Worm (Caenorhabditis elegans) whole organism, L2 larva: Measurements from ENCODE around the gene R07C12.3.
"Not testable (repeated sequence)": the region's sequence is repeated elsewhere in the genome, so short reads cannot be mapped to it uniquely, and the experiment has no call there.

Source experiments
- C34F6.9 ChIP-seq: fragments of 150-350 bp; optimal IDR thresholded peaks from 2 replicates; lab custom pipeline; 2014; ENCODE audit warnings: missing biosample characterization, missing genetic modification characterization
- R02D3.7 ChIP-seq: fragments of 150-350 bp; optimal IDR thresholded peaks from 2 replicates; lab custom pipeline; 2014; ENCODE audit warnings: missing biosample characterization, missing genetic modification characterization
- ZK546.5 ChIP-seq: sonication (generic microtip); optimal IDR thresholded peaks from 2 replicates; lab custom pipeline; 2017; ENCODE audit warnings: missing biosample characterization, missing genetic modification characterization
- alr-1 ChIP-seq: fragments of 150-350 bp; optimal IDR thresholded peaks from 2 replicates; lab custom pipeline; 2014; ENCODE audit warnings: missing biosample characterization, missing genetic modification characterization
- ama-1 ChIP-seq: fragments of 150-350 bp; optimal IDR thresholded peaks from 2 replicates; lab custom pipeline; 2018; ENCODE audit warnings: inconsistent platforms
- blmp-1 ChIP-seq: sonication (generic microtip); optimal IDR thresholded peaks from 2 replicates; lab custom pipeline; 2017; ENCODE audit warnings: missing genetic modification characterization, mild to moderate bottlenecking, missing compliant biosample characterization, antibody characterized with exemption, moderate library complexity; ENCODE audit not compliant: insufficient read depth
- ceh-16 ChIP-seq: fragments of 150-350 bp; optimal IDR thresholded peaks from 2 replicates; lab custom pipeline; 2014; ENCODE audit warnings: missing biosample characterization, missing genetic modification characterization
- ceh-82 ChIP-seq: fragments of 150-350 bp; optimal IDR thresholded peaks from 2 replicates; lab custom pipeline; 2014; ENCODE audit warnings: missing biosample characterization, missing genetic modification characterization
- crh-2 ChIP-seq: sonication (generic microtip); optimal IDR thresholded peaks from 2 replicates; lab custom pipeline; 2017; ENCODE audit warnings: missing biosample characterization, missing genetic modification characterization
- egl-27 ChIP-seq: sonication (generic microtip); optimal IDR thresholded peaks from 3 replicates; lab custom pipeline; 2017; ENCODE audit warnings: missing biosample characterization, missing genetic modification reagents, missing genetic modification characterization
- fos-1 ChIP-seq: fragments of 150-350 bp; optimal IDR thresholded peaks from 2 replicates; lab custom pipeline; 2014; ENCODE audit warnings: missing biosample characterization, missing genetic modification characterization
- gmeb-1 ChIP-seq: fragments of 150-350 bp; optimal IDR thresholded peaks from 2 replicates; lab custom pipeline; 2014; ENCODE audit warnings: missing biosample characterization, missing genetic modification characterization
- lin-11 ChIP-seq: fragments of 150-350 bp; sonication (generic microtip); optimal IDR thresholded peaks from 2 replicates; lab custom pipeline; 2014; ENCODE audit warnings: missing biosample characterization, missing genetic modification characterization, inconsistent platforms, mixed read lengths
- lin-39 ChIP-seq: fragments of 150-350 bp; optimal IDR thresholded peaks from 2 replicates; lab custom pipeline; 2014; ENCODE audit warnings: missing biosample characterization, missing genetic modification reagents, missing genetic modification characterization
- mbf-1 ChIP-seq: sonication (generic microtip); optimal IDR thresholded peaks from 2 replicates; lab custom pipeline; 2017; ENCODE audit warnings: missing biosample characterization, missing genetic modification characterization
- nhr-10 ChIP-seq: sonication (generic microtip); optimal IDR thresholded peaks from 2 replicates; lab custom pipeline; 2017; ENCODE audit warnings: missing biosample characterization, missing genetic modification characterization
- nhr-11 ChIP-seq: fragments of 150-350 bp; optimal IDR thresholded peaks from 2 replicates; lab custom pipeline; 2014; ENCODE audit warnings: missing biosample characterization, missing genetic modification characterization
- nhr-237 ChIP-seq: fragments of 150-350 bp; optimal IDR thresholded peaks from 2 replicates; lab custom pipeline; 2014; ENCODE audit warnings: missing biosample characterization, missing genetic modification characterization
- nhr-25 ChIP-seq: fragments of 150-350 bp; sonication (generic microtip); optimal IDR thresholded peaks from 3 replicates; lab custom pipeline; 2014; ENCODE audit warnings: missing biosample characterization, missing genetic modification characterization
- nhr-77 ChIP-seq: fragments of 150-350 bp; optimal IDR thresholded peaks from 2 replicates; lab custom pipeline; 2014; ENCODE audit warnings: missing biosample characterization, missing genetic modification characterization
- peb-1 ChIP-seq: fragments of 150-350 bp; optimal IDR thresholded peaks from 2 replicates; lab custom pipeline; 2014; ENCODE audit warnings: missing biosample characterization, missing genetic modification characterization
- sem-4 ChIP-seq: fragments of 150-350 bp; optimal IDR thresholded peaks from 2 replicates; lab custom pipeline; 2014; ENCODE audit warnings: missing biosample characterization, missing genetic modification reagents, missing genetic modification characterization
- skn-1 ChIP-seq: sonication (generic microtip); optimal IDR thresholded peaks from 2 replicates; lab custom pipeline; 2017; ENCODE audit warnings: missing biosample characterization, missing genetic modification characterization
- sma-3 ChIP-seq: sonication (generic microtip); optimal IDR thresholded peaks from 2 replicates; lab custom pipeline; 2016; ENCODE audit warnings: missing genetic modification reagents, missing genetic modification characterization, missing compliant biosample characterization
- sma-9 ChIP-seq, 2 experiments: fragments of 150-350 bp in 1 of 2; sonication (generic microtip) in 1 of 2; optimal IDR thresholded peaks; 2 replicates each; lab custom pipeline; 2014 to 2016; ENCODE audit warnings: missing genetic modification characterization in 2 of 2, mild to moderate bottlenecking in 1 of 2, missing biosample characterization in 1 of 2, missing compliant biosample characterization in 1 of 2, missing genetic modification reagents in 1 of 2, moderate library complexity in 1 of 2
- unc-55 ChIP-seq: fragments of 150-350 bp; sonication (generic microtip); optimal IDR thresholded peaks from 3 replicates; lab custom pipeline; 2014; ENCODE audit warnings: missing biosample characterization, missing genetic modification reagents, missing genetic modification characterization
- unc-62 ChIP-seq: fragments of 150-350 bp; optimal IDR thresholded peaks from 2 replicates; lab custom pipeline; 2014; ENCODE audit warnings: missing biosample characterization, missing genetic modification reagents, missing genetic modification characterization
- zag-1 ChIP-seq: fragments of 150-350 bp; optimal IDR thresholded peaks from 2 replicates; lab custom pipeline; 2014; ENCODE audit warnings: missing biosample characterization, missing genetic modification characterization

R07C12.3 gene

DNA sequence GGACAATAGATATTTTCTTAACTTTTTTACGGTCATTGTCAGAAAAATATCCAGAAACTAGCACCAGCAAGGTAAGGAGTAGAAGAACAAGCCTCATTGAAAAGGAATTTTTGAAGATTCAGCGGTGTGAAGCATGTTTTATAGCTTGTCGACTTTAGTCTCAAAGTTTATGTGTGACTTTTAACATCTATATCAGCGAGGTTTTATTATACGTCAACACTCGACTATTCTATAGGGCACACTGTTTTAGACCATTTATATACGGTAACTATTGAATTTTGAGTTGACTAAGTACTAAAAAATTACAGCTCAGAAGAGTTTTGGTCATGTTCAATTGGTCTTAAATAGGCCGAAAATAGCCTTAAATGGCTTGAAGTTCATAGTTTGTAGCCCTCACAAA is 3.6 kb upstream of the R07C12.3 start, which contains the start of gene F49F1.11:
Gene F49F1.11, minus strand, starts transcription at position 101 of the 400 bp plus-strand sequence.
- TF ChIP-seq ZK546.5 (tag; lab: Kevin White, UChicago) (no peak), skn-1 (no peak), ceh-82 (no peak), ceh-16 (tag; lab: Kevin White, UChicago) (no peak), unc-55 (GFP tag; lab: Kevin White, UChicago) (no peak)

DNA sequence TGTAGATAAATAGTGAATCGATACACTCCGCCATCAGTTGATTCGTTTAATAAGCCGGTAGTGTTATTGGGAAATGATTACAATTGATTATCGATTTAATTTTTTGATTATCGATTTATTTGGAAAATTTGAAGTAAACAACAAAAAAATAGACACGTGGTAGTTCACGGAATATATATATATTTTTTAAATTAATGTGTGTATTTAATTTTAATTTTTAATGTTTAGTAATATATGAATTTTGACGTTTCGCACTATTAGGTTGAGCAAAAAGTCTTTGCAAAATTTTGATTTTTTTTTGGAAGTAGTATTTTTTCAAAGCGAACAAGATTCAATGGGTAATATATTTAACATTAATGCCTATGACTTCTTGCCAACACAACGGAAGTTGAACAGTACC is 1.9 kb upstream of the R07C12.3 start, which contains the start of gene F49F1.12:
Gene F49F1.12, minus strand, starts transcription at position 101 of the 400 bp plus-strand sequence.
- not testable (repeated sequence) for TF ChIP-seq nhr-25 (tag; lab: Kevin White, UChicago); alr-1 (tag; lab: Kevin White, UChicago); lin-39

DNA sequence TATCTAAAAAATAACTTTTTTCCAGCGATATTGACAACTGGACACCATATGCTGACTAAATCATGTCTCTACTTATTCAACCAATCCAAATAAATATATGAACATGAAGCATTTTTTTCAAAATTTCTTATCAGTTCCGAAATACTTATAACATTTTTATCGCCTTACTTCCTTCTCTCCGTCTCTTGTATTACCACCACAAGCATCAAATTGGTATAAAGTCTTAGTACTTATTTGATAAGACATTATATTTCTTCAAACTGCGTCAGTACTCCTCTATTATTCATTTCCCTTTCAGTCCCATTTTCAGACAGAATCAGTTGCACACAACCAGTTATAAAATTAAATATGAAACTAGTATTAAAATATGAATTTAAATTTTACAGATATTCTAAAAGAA is 3.0 kb downstream of the R07C12.3 start:
- TF ChIP-seq sma-9 (GFP tag; optimal IDR thresholded peaks at IDR 0.05; lab: Kevin White, UChicago): no peak
- TF ChIP-seq sma-9 (tag; optimal IDR thresholded peaks at IDR 0.05; lab: Kevin White, UChicago): no peak
- TF ChIP-seq skn-1: no peak
- TF ChIP-seq fos-1 (tag; lab: Kevin White, UChicago): peak; percentile 91
- no peak for TF ChIP-seq nhr-77 (tag; lab: Kevin White, UChicago)
- TF ChIP-seq zag-1: no peak
- TF ChIP-seq gmeb-1 (tag; lab: Kevin White, UChicago): no peak
- TF ChIP-seq crh-2 (tag; lab: Kevin White, UChicago): no peak
- TF ChIP-seq, all 48 proteins: peak for 1

DNA sequence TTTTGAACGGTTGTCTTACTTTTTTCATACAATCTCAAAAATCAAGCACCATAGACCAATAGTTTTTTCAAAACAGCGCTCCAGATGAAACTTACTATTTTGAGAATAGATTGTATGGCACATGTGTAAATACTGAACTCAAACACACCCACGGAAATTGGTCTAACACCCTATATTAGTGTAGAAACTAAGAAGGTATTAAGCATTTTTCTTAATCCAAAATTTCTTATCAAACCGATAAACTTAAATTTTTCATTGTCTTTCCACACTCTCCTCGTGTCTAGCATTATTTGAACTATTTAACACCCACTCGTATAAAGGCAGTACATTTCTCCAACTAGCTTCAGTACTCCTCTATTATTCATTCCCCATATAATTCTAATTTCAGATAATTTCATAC is 5.3 kb downstream of the R07C12.3 start:
- TF ChIP-seq sem-4 (tag; lab: Kevin White, UChicago): no peak
- no peak for TF ChIP-seq lin-39
- TF ChIP-seq fos-1 (tag; lab: Kevin White, UChicago): peak; percentile 9

DNA sequence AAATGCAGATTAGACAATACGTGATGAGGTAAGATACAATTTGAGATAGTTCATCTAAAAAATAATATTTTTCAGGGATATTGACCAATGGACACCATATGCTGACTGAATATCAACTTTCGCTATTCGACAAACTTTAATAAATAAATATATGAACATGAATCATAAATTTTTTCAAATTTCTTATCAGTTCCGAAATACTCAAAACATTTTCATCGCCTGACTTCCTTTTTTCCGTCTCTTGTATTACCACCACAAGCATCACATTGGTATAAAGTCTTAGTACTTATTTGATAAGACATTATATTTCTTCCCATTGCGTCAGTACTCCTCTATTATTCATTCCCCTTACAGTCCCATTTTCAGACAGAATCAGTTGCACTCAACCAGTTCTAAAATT is 7.3 kb downstream of the R07C12.3 start, which contains the start of the genes K08D10.10 and R07C12.1:
Gene K08D10.10, plus strand, starts transcription at position 93 of the 400 bp plus-strand sequence.
Gene R07C12.1, plus strand, starts transcription at position 314 of the 400 bp plus-strand sequence.
- TF ChIP-seq nhr-237 (no peak), fos-1 (tag; lab: Kevin White, UChicago) (peak; percentile 69), C34F6.9 (tag; lab: Kevin White, UChicago) (no peak), nhr-25 (tag; lab: Kevin White, UChicago) (no peak)

DNA sequence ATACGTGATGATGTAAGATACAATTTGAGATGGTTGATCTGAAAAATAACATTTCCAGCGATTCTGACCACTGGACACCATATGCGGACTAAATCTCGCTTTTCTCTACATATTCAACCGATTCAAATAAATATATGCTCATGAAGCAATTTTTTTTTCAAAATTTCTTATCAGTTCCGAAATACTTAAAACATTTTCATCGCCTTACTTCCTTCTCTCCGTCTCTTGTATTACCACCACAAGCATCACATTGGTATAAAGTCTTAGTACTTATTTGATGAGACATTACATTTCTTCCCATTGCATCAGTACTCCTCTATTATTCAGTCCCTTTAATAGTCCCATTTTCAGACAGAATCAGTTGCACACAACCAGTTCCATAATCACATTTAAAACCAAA is 9.8 kb downstream of the R07C12.3 start, which contains the start of gene K08D10.14:
Gene K08D10.14, plus strand, starts transcription at position 301 of the 400 bp plus-strand sequence.
- no peak for TF ChIP-seq blmp-1
- TF ChIP-seq fos-1 (tag; lab: Kevin White, UChicago): peak; percentile 0

DNA sequence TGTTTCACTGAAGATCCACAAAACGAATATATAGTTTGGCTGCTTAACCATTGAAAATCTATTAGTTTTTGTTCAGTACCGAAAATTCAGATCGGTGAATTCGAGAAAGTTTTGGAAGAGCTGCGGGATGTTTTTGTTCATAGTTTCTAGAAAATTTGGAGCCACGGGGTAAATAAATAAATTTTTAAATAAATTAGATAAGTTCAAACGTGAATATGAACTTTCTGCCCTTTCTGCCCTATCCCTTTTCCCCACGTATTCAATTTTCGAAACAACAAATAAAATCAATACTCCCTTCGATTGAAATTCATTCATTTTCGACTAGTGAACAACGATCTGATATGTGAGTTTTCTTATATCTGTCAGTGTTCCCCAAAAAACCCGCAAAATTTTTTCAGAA is 17.2 kb downstream of the R07C12.3 start, which contains the start of gene scrm-5:
Gene scrm-5, plus strand, starts transcription at position 301 of the 400 bp plus-strand sequence.
- TF ChIP-seq nhr-237: no peak
- TF ChIP-seq blmp-1: no peak
- TF ChIP-seq ceh-82: no peak
- TF ChIP-seq nhr-10: no peak
- no peak for TF ChIP-seq ama-1
- TF ChIP-seq sma-3 (GFP tag; lab: Kevin White, UChicago): no peak
- TF ChIP-seq R02D3.7: no peak
- TF ChIP-seq peb-1 (tag; lab: Kevin White, UChicago): no peak
- TF ChIP-seq alr-1 (tag; lab: Kevin White, UChicago): no peak
- TF ChIP-seq gmeb-1 (tag; lab: Kevin White, UChicago): no peak
- TF ChIP-seq sma-9 (GFP tag; optimal IDR thresholded peaks at IDR 0.05; lab: Kevin White, UChicago): no peak
- TF ChIP-seq sma-9 (tag; optimal IDR thresholded peaks at IDR 0.05; lab: Kevin White, UChicago): no peak
- no peak for TF ChIP-seq fos-1 (tag; lab: Kevin White, UChicago)

DNA sequence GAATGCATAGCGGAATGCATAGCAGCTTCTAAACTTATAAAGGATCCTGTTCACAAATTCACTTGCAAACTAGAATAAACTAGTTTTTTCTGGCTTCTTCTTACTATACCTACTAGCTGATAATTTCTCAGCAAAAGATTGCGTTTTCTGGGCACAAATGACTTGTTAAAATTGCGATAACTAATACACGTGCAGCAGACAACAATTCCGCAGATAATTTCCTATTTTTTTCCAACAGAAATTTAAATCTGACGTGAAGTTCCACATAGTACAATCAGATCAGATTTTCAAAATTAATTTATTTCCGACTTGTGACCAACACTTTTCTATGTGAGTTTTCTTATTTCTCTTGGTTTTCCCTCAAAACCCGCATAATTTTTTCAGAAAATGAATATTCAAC is 19.5 kb downstream of the R07C12.3 start, which contains the start of gene scrm-8:
Gene scrm-8, plus strand, starts transcription at position 301 of the 400 bp plus-strand sequence.
- no peak for TF ChIP-seq mbf-1 (tag; lab: Kevin White, UChicago)

DNA sequence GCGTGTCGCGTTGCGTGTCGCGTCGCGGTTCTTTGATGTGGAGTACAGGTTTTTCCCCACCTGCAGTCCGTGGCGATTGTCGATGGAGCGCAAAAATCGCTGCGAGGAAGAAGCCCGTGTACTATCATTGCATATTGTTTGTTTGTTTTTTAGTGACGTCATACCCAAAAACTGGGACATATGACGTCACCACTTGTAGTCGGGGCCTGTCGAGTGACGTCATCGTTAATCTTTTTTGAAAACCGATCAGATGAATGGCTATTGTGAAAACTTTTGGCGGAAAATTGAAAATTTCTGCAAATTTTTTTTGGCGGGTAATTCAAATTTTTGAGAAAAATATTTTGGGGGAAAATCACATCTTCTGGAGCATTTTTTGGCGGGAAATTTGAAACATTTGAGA is 22.4 kb downstream of the R07C12.3 start:
- TF ChIP-seq ceh-16 (tag; lab: Kevin White, UChicago) (no peak), egl-27 (tag; lab: Kevin White, UChicago) (no peak), nhr-11 (no peak), lin-11 (no peak), skn-1 (no peak), ZK546.5 (tag; lab: Kevin White, UChicago) (no peak), unc-62 (no peak)
